Worm (Caenorhabditis elegans) whole organism, L2 larva: ENCODE data around the gene let-765.

Source experiments
- Y55F3AM.14 ChIP-seq: fragments of 200-800 bp; sonication (Bioruptor generic); optimal IDR thresholded peaks from 2 replicates; lab custom pipeline; 2018; ENCODE audit warnings: mild to moderate bottlenecking, missing genetic modification characterization, missing compliant biosample characterization
- aly-2 ChIP-seq: fragments of 150-350 bp; optimal IDR thresholded peaks from 2 replicates; lab custom pipeline; 2014; ENCODE audit warnings: missing biosample characterization, missing genetic modification characterization
- ama-1 ChIP-seq: fragments of 150-350 bp; optimal IDR thresholded peaks from 2 replicates; lab custom pipeline; 2018; ENCODE audit warnings: inconsistent platforms
- blmp-1 ChIP-seq: sonication (generic microtip); optimal IDR thresholded peaks from 2 replicates; lab custom pipeline; 2017; ENCODE audit warnings: missing genetic modification characterization, mild to moderate bottlenecking, missing compliant biosample characterization, antibody characterized with exemption, moderate library complexity; ENCODE audit not compliant: insufficient read depth
- egl-27 ChIP-seq: sonication (generic microtip); optimal IDR thresholded peaks from 3 replicates; lab custom pipeline; 2017; ENCODE audit warnings: missing biosample characterization, missing genetic modification reagents, missing genetic modification characterization
- lin-13 ChIP-seq: fragments of 150-350 bp; optimal IDR thresholded peaks from 2 replicates; lab custom pipeline; 2014; ENCODE audit warnings: missing biosample characterization, missing genetic modification reagents, missing genetic modification characterization
- lsy-2 ChIP-seq, 2 experiments: fragments of 150-350 bp in 1 of 2; sonication (generic microtip) in 1 of 2; optimal IDR thresholded peaks; 2 replicates each; lab custom pipeline; 2014 to 2017; ENCODE audit warnings: missing biosample characterization in 2 of 2, missing genetic modification characterization in 2 of 2
- nhr-12 ChIP-seq: fragments of 150-350 bp; optimal IDR thresholded peaks from 2 replicates; lab custom pipeline; 2014; ENCODE audit warnings: missing biosample characterization, missing genetic modification characterization
- skn-1 ChIP-seq: sonication (generic microtip); optimal IDR thresholded peaks from 2 replicates; lab custom pipeline; 2017; ENCODE audit warnings: missing biosample characterization, missing genetic modification characterization
- zag-1 ChIP-seq: fragments of 150-350 bp; optimal IDR thresholded peaks from 2 replicates; lab custom pipeline; 2014; ENCODE audit warnings: missing biosample characterization, missing genetic modification characterization
- ztf-11 ChIP-seq: sonication (generic microtip); optimal IDR thresholded peaks from 2 replicates; lab custom pipeline; 2017; ENCODE audit warnings: missing biosample characterization, missing genetic modification characterization

DNA sequence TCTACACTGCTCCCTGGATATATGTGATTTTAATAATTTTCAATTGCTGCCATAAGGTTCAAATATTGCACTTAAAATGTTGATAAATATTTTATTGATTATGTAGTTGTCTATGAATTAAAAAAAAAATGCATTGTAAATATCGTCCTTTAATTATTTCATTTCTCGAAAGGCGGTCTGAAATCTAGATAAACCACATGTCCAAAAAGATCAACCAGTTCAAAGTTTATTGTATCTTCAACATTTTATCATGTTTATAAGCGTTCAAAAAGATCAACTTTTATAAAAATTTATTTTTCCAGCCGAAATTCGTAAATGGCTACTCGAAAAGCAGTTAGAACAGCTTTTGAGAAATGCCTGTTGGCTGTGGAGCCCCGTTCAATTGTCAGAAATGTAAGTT lies 19.0 kb upstream of the let-765 start, which contains the start of gene C13B9.2:
- TF ChIP-seq nhr-12 (tag; lab: Kevin White, UChicago) (no peak), zag-1 (no peak), ama-1 (no peak), lin-13 (no peak), egl-27 (tag; lab: Kevin White, UChicago) (no peak), lsy-2 (tag; optimal IDR thresholded peaks at IDR 0.05; lab: Kevin White, UChicago) (no peak), blmp-1 (tag; lab: Kevin White, UChicago) (no peak), Y55F3AM.14 (GFP tag; lab: Kevin White, UChicago) (no peak), ztf-11 (tag; lab: Kevin White, UChicago) (no peak), skn-1 (tag; lab: Kevin White, UChicago) (no peak), aly-2 (no peak)
